Worm (Caenorhabditis elegans) whole organism, late embryonic: ENCODE data around the gene cyp-13A10.

Experiments used
- K02D7.2 ChIP-seq: sonication (generic microtip); optimal IDR thresholded peaks from 2 replicates; lab custom pipeline; 2017; ENCODE audit warnings: mild to moderate bottlenecking, missing genetic modification characterization, missing compliant biosample characterization
- ceh-14 ChIP-seq: sonication (generic microtip); optimal IDR thresholded peaks from 2 replicates; lab custom pipeline; 2016; ENCODE audit warnings: missing genotype, missing genetic modification characterization, missing compliant biosample characterization
- ceh-30 ChIP-seq: fragments of 150-350 bp; optimal IDR thresholded peaks from 2 replicates; lab custom pipeline; 2014; ENCODE audit warnings: missing biosample characterization, missing genetic modification characterization
- ceh-6 ChIP-seq: fragments of 200-800 bp; sonication (Bioruptor generic); optimal IDR thresholded peaks from 2 replicates; lab custom pipeline; 2018; ENCODE audit warnings: mild to moderate bottlenecking, missing genetic modification characterization, missing compliant biosample characterization
- ceh-9 ChIP-seq: sonication (generic microtip); optimal IDR thresholded peaks from 2 replicates; lab custom pipeline; 2016; ENCODE audit warnings: mild to moderate bottlenecking, missing genetic modification characterization, inconsistent platforms, missing compliant biosample characterization
- fkh-6 ChIP-seq: sonication (generic microtip); optimal IDR thresholded peaks from 2 replicates; lab custom pipeline; 2016; ENCODE audit warnings: missing genetic modification characterization, missing compliant biosample characterization
- gmeb-2 ChIP-seq: sonication (generic microtip); optimal IDR thresholded peaks from 2 replicates; lab custom pipeline; 2016; ENCODE audit warnings: missing genetic modification characterization, inconsistent platforms, missing compliant biosample characterization
- hlh-13 ChIP-seq: fragments of 200-800 bp; sonication (Bioruptor generic); optimal IDR thresholded peaks from 2 replicates; lab custom pipeline; 2018; ENCODE audit warnings: mild to moderate bottlenecking, missing genetic modification characterization, missing compliant biosample characterization
- mec-3 ChIP-seq: sonication (generic microtip); optimal IDR thresholded peaks from 2 replicates; lab custom pipeline; 2016; ENCODE audit warnings: borderline replicate concordance, missing genetic modification characterization, missing compliant biosample characterization
- pqm-1 ChIP-seq: sonication (generic microtip); optimal IDR thresholded peaks from 2 replicates; lab custom pipeline; 2016; ENCODE audit warnings: missing genetic modification characterization, missing compliant biosample characterization
- syd-9 ChIP-seq: sonication (generic microtip); optimal IDR thresholded peaks from 2 replicates; lab custom pipeline; 2016; ENCODE audit warnings: mild to moderate bottlenecking, missing genetic modification characterization, moderate library complexity, missing compliant biosample characterization
- ttx-3 ChIP-seq: sonication (generic microtip); optimal IDR thresholded peaks from 2 replicates; lab custom pipeline; 2016; ENCODE audit warnings: missing genetic modification reagents, missing genetic modification characterization, missing compliant biosample characterization

The cyp-13A10 gene

ce11 chrII:9611347-9611923 is 51.2 kb downstream of the cyp-13A10 start, which contains the start of the genes T15H9.5 and T15H9.4:
Gene T15H9.5 (minus strand): TSS chrII:9611447.
Gene T15H9.4 (plus strand): TSS chrII:9611873.
- no peak for TF ChIP-seq ceh-14
- no peak for TF ChIP-seq fkh-6 (tag; lab: Kevin White, UChicago)
- no peak for TF ChIP-seq ceh-9 (tag; lab: Kevin White, UChicago)
- no peak for TF ChIP-seq mec-3 (tag; lab: Kevin White, UChicago)
- no peak for TF ChIP-seq hlh-13 (GFP tag; lab: Kevin White, UChicago)
- no peak for TF ChIP-seq ceh-6 (GFP tag; lab: Kevin White, UChicago)
- no peak for TF ChIP-seq K02D7.2 (tag; lab: Kevin White, UChicago)
- no peak for TF ChIP-seq ceh-30 (tag; lab: Kevin White, UChicago)
- no peak for TF ChIP-seq syd-9 (tag; lab: Kevin White, UChicago)
- no peak for TF ChIP-seq gmeb-2 (tag; lab: Kevin White, UChicago)
- no peak for TF ChIP-seq ttx-3
- TF ChIP-seq pqm-1 = no peak
